Worm (Caenorhabditis elegans) whole organism, midembryonic: ENCODE results near the gene ZK488.5.

Experiments used
- ref-1 ChIP-seq: fragments of 200-800 bp; sonication (Bioruptor generic); conservative IDR thresholded peaks from 2 replicates; pipeline ENCODE4 v1.3.6; 2022; ENCODE audit warnings: missing genetic modification reagents, missing genetic modification characterization, missing compliant biosample characterization
- tab-1 ChIP-seq: fragments of 200-800 bp; sonication (Bioruptor generic); IDR thresholded peaks from 2 replicates; pipeline ENCODE4 v1.3.6; 2022; ENCODE audit warnings: missing genetic modification characterization, missing compliant biosample characterization
- ztf-23 ChIP-seq: fragments of 200-800 bp; sonication (Bioruptor generic); IDR thresholded peaks from 2 replicates; pipeline ENCODE4 v1.3.6; 2022; ENCODE audit warnings: missing genetic modification reagents, missing genetic modification characterization, missing compliant biosample characterization
- ztf-29 ChIP-seq: fragments of 200-800 bp; sonication (Bioruptor generic); IDR thresholded peaks from 2 replicates; pipeline ENCODE4 v1.3.6; 2022; ENCODE audit warnings: missing genetic modification reagents, missing genetic modification characterization, missing compliant biosample characterization

- TF ChIP-seq ztf-29 (GFP tag; lab: Robert Waterston, UW) (no peak), ztf-23 (GFP tag; lab: Robert Waterston, UW) (no peak), tab-1 (GFP tag; lab: Robert Waterston, UW) (no peak), ref-1 (GFP tag; lab: Robert Waterston, UW) (no peak)
These were observed 15.8 kb downstream of the ZK488.5 start, which contains the start of gene srw-109 for ce11 chrV:608844-609243.
